Fruit fly (Drosophila melanogaster) whole organism: ENCODE measurements around the gene Rb97D.

Source experiments
- pan ChIP-seq: fragments of >200 bp; optimal IDR thresholded peaks from 2 replicates; lab custom pipeline; 2017
- usp ChIP-seq: fragments of >200 bp; optimal IDR thresholded peaks from 2 replicates; lab custom pipeline; 2017; ENCODE audit warnings: missing biosample characterization, missing genetic modification characterization, mixed read lengths

DNA sequence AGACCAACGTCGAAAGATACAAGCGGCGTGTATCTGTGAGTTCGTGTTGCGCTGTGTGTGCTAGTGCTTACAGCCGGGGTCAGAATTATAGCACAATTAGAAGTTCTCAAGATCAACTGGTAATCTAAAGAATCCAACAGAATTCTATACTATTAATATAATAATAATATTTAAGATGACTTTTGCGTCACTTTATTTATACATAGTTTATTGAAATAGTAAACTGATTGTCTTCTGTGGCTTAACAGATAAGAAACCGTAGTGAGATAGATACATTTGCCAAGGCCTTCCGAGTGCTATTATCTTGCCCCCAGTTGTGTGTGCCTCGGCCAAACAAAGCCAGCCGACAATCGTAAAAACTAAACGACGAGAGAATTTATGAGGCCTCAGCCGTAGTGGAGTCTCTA is 10.7 kb upstream of the Rb97D start:
- TF ChIP-seq usp = no peak
- no peak for TF ChIP-seq pan
